Worm (Caenorhabditis elegans) whole organism, L4 larva: ENCODE measurements around the gene pqn-27.

ENCODE experiments used
- dpl-1 ChIP-seq: fragments of 150-350 bp; optimal IDR thresholded peaks from 2 replicates; lab custom pipeline; 2014; ENCODE audit warnings: missing biosample characterization, missing genetic modification reagents, missing genetic modification characterization
- egl-27 ChIP-seq: sonication (generic microtip); optimal IDR thresholded peaks from 3 replicates; lab custom pipeline; 2017; ENCODE audit warnings: missing biosample characterization, missing genetic modification reagents, missing genetic modification characterization
- nhr-28 ChIP-seq: fragments of 150-350 bp; optimal IDR thresholded peaks from 2 replicates; lab custom pipeline; 2014; ENCODE audit warnings: missing biosample characterization, missing genetic modification characterization
- ztf-11 ChIP-seq: fragments of 150-350 bp; optimal IDR thresholded peaks from 2 replicates; lab custom pipeline; 2014; ENCODE audit warnings: missing biosample characterization, missing genetic modification characterization

DNA sequence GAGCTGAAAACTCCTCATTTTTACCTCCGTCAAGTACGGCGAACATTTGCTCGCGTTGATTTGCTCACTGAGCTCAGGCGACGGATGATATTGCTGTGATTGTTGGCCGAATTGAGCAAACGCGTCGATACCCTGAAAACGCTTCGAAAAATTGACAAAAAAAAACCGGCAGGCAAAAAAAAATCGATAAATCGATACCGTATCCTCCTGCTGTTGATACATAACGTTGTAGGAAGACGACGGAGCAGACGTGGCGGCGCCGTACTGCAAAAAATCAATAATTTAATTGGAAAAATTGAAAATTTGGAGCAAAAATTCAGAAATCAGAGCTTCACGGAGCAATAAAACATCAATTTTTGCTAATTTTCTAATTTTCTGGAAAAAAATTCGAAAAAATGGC, 5.6 kb downstream of the pqn-27 start:
- no peak for TF ChIP-seq nhr-28 (tag; lab: Kevin White, UChicago)
- no peak for TF ChIP-seq egl-27 (tag; lab: Kevin White, UChicago)
- TF ChIP-seq dpl-1: no peak
- no peak for TF ChIP-seq ztf-11 (tag; lab: Kevin White, UChicago)
